Fruit fly (Drosophila melanogaster): ENCODE data around the gene Cht11.

Gene Cht11

DNA sequence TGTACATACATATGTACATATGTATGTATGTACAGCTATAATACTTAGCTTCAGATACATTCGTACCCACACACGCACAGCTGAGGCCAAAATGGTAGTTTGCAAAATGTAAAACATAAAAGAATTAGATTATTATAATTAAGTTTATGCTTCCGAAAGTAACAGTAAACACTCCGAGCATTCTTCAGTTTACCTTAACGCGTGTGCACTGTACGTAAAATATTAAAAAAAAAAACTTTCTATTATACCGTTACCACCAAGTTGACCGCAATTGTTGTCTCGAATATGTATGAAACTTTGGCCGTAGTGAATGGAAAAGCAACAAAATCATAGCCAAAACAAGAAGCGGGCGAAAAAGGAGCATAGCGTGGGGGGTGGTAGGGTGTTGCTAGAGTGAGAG is 5.2 kb upstream of the Cht11 start (continued):
- TF ChIP-seq CG11093 (GFP tag; IDR thresholded peaks at IDR 0.05): peak; percentile 70
- peak; percentile 19 for TF ChIP-seq btn (GFP tag; optimal IDR thresholded peaks at IDR 0.05)
- peak; percentile 67 for TF ChIP-seq CG1602 (GFP tag; optimal IDR thresholded peaks at IDR 0.05)
- TF ChIP-seq emc (GFP tag; optimal IDR thresholded peaks at IDR 0.05): peak; percentile 24
- TF ChIP-seq CG13287 (GFP tag; IDR thresholded peaks at IDR 0.05; ENCODE audit: partially characterized antibody): no peak
- peak; percentile 90 for TF ChIP-seq Atf6 (GFP tag; IDR thresholded peaks at IDR 0.05)
- TF ChIP-seq CG2116 (GFP tag; optimal IDR thresholded peaks at IDR 0.05): peak; percentile 46
- no peak for TF ChIP-seq BEAF-32 (GFP tag; optimal IDR thresholded peaks at IDR 0.05)
- peak; percentile 24 for TF ChIP-seq maf-S (GFP tag; optimal IDR thresholded peaks at IDR 0.05)
- TF ChIP-seq tx (GFP tag; optimal IDR thresholded peaks at IDR 0.05): peak; percentile 5
- TF ChIP-seq Xrp1 (GFP tag; IDR thresholded peaks at IDR 0.05): peak; percentile 89
- no peak for TF ChIP-seq cas (GFP tag; IDR thresholded peaks at IDR 0.05)
- TF ChIP-seq en (GFP tag; optimal IDR thresholded peaks at IDR 0.05): no peak
- peak; percentile 73 for TF ChIP-seq NfI (GFP tag; optimal IDR thresholded peaks at IDR 0.05)
- TF ChIP-seq CG31441 (GFP tag; IDR thresholded peaks at IDR 0.05): peak; percentile 90
- peak; percentile 65 for TF ChIP-seq CG4854 (GFP tag; optimal IDR thresholded peaks at IDR 0.05)
- TF ChIP-seq CG11456 (GFP tag; IDR thresholded peaks at IDR 0.05): peak; percentile 78
- TF ChIP-seq scrt (GFP tag; optimal IDR thresholded peaks at IDR 0.05): peak; percentile 75
- TF ChIP-seq pum (GFP tag; optimal IDR thresholded peaks at IDR 0.05): peak; percentile 49
- no peak for TF ChIP-seq kni (GFP tag; optimal IDR thresholded peaks at IDR 0.05)
- peak; percentile 69 for TF ChIP-seq danr (GFP tag; IDR thresholded peaks at IDR 0.05)
- TF ChIP-seq Stat92E (GFP tag; optimal IDR thresholded peaks at IDR 0.05): no peak
- peak; percentile 52; the same call in 1 of the 2 replicates for TF ChIP-seq E2f2 (GFP tag; IDR thresholded peaks at IDR 0.05)
- TF ChIP-seq chm (GFP tag; IDR thresholded peaks at IDR 0.05): peak; percentile 60; the same call in 1 of the 2 replicates
- peak; percentile 75 for TF ChIP-seq CG3847 (GFP tag; IDR thresholded peaks at IDR 0.05)
- peak; percentile 73 for TF ChIP-seq dmrt11E (tag; optimal IDR thresholded peaks at IDR 0.05)
- TF ChIP-seq CG7839 (tag; optimal IDR thresholded peaks at IDR 0.05): peak; percentile 89
- peak; percentile 19 for TF ChIP-seq NK7.1 (GFP tag; optimal IDR thresholded peaks at IDR 0.05)
- TF ChIP-seq CG11085 (GFP tag; IDR thresholded peaks at IDR 0.05): peak; percentile 54
- peak; percentile 72 for TF ChIP-seq Optix (GFP tag; IDR thresholded peaks at IDR 0.05)
- TF ChIP-seq CG14860 (GFP tag; IDR thresholded peaks at IDR 0.05; ENCODE audit: partially characterized antibody): no peak
- TF ChIP-seq CG6854 (GFP tag; optimal IDR thresholded peaks at IDR 0.05): peak; percentile 62
- TF ChIP-seq CG12744 (GFP tag; optimal IDR thresholded peaks at IDR 0.05): peak; percentile 61
- no peak for TF ChIP-seq hb (GFP tag; IDR thresholded peaks at IDR 0.05; ENCODE audit: partially characterized antibody)
- TF ChIP-seq gcm2 (GFP tag; optimal IDR thresholded peaks at IDR 0.05): peak; percentile 58
- peak; percentile 88 for TF ChIP-seq dysf (GFP tag; IDR thresholded peaks at IDR 0.05)
- TF ChIP-seq gsb (GFP tag; IDR thresholded peaks at IDR 0.05): peak; percentile 62
- TF ChIP-seq CG8290 (GFP tag; optimal IDR thresholded peaks at IDR 0.05): peak; percentile 38
- no peak for TF ChIP-seq CG8290 (tag; optimal IDR thresholded peaks at IDR 0.05)
- peak; percentile 58 for TF ChIP-seq ssp (GFP tag; IDR thresholded peaks at IDR 0.05)
- peak; percentile 91 for TF ChIP-seq ci (GFP tag; IDR thresholded peaks at IDR 0.05)
- peak; percentile 73 for TF ChIP-seq CG4707 (GFP tag; optimal IDR thresholded peaks at IDR 0.05)
- TF ChIP-seq schlank (tag; optimal IDR thresholded peaks at IDR 0.05): peak; percentile 47
- TF ChIP-seq toy (GFP tag; IDR thresholded peaks at IDR 0.05): no peak
- peak; percentile 47 for TF ChIP-seq slp2 (GFP tag; optimal IDR thresholded peaks at IDR 0.05)
- peak; percentile 36 for TF ChIP-seq lbe (GFP tag; optimal IDR thresholded peaks at IDR 0.05)
- TF ChIP-seq CG10321 (GFP tag; IDR thresholded peaks at IDR 0.05): 0 out of 2 replicates have a peak, but pooled peaks have one; percentile 32
- TF ChIP-seq CG1233 (GFP tag; optimal IDR thresholded peaks at IDR 0.05): peak; percentile 79
- no peak for TF ChIP-seq fd64A (GFP tag; optimal IDR thresholded peaks at IDR 0.05)
- no peak for TF ChIP-seq hth (optimal IDR thresholded peaks at IDR 0.05)
- no peak for TF ChIP-seq hkb (optimal IDR thresholded peaks at IDR 0.05)
- TF ChIP-seq hkb (GFP tag; IDR thresholded peaks at IDR 0.05): peak; percentile 87
- TF ChIP-seq cad (GFP tag; optimal IDR thresholded peaks at IDR 0.05): no peak
